Fruit fly (Drosophila melanogaster) whole organism, wandering third instar larva: ENCODE results near the gene Uch-L5.
A peak's percentile ranks its signal among the peaks of the same experiment; 100 is the strongest.

Experiments used
- Abd-B ChIP-seq: fragments of >200 bp; optimal IDR thresholded peaks from 2 replicates; lab custom pipeline; 2017; ENCODE audit warnings: missing biosample characterization, missing genetic modification characterization
- CG32264 ChIP-seq: fragments of 200-800 bp; sonication (Bioruptor generic); optimal IDR thresholded peaks from 2 replicates; lab custom pipeline; 2016; ENCODE audit warnings: missing biosample characterization, missing genetic modification characterization
- CG9705 ChIP-seq: fragments of 200-800 bp; sonication (Bioruptor generic); optimal IDR thresholded peaks from 2 replicates; lab custom pipeline; 2018; ENCODE audit warnings: missing biosample characterization, mild to moderate bottlenecking, missing genetic modification characterization
- CrebA ChIP-seq: fragments of 200-800 bp; sonication (Bioruptor generic); optimal IDR thresholded peaks from 2 replicates; lab custom pipeline; 2016; ENCODE audit warnings: missing biosample characterization, mild to moderate bottlenecking, missing genetic modification characterization, borderline replicate concordance
- Dfd ChIP-seq: fragments of >200 bp; optimal IDR thresholded peaks from 2 replicates; lab custom pipeline; 2017; ENCODE audit warnings: missing biosample characterization, missing genetic modification characterization
- Dif ChIP-seq: fragments of 200-275, 200-300 bp; sonication (Bioruptor generic); optimal IDR thresholded peaks from 2 replicates; lab custom pipeline; 2018; ENCODE audit warnings: missing biosample characterization, missing genetic modification characterization; ENCODE audit not compliant: partially characterized antibody
- GATAd ChIP-seq: sonication (Bioruptor generic); optimal IDR thresholded peaks from 2 replicates; lab custom pipeline; 2016; ENCODE audit warnings: missing biosample characterization, missing genetic modification characterization
- HLH106 ChIP-seq: fragments of 200-800 bp; optimal IDR thresholded peaks from 3 replicates; lab custom pipeline; 2019; ENCODE audit warnings: missing biosample characterization, mild to moderate bottlenecking, missing genetic modification characterization, moderate library complexity
- Hnf4 ChIP-seq: fragments of 200-800 bp; sonication (Bioruptor generic); optimal IDR thresholded peaks from 2 replicates; lab custom pipeline; 2016; ENCODE audit warnings: missing biosample characterization, mild to moderate bottlenecking, missing genetic modification characterization
- Hr78 ChIP-seq: fragments of >200 bp; optimal IDR thresholded peaks from 2 replicates; lab custom pipeline; 2017; ENCODE audit warnings: missing biosample characterization, missing genetic modification characterization
- Hr83 ChIP-seq: fragments of 200-300 bp; sonication (Bioruptor generic); optimal IDR thresholded peaks from 2 replicates; lab custom pipeline; 2016; ENCODE audit warnings: missing biosample characterization, mild to moderate bottlenecking, missing genetic modification characterization, moderate library complexity; ENCODE audit not compliant: poor library complexity, severe bottlenecking
- Jra ChIP-seq: sonication (Bioruptor generic); optimal IDR thresholded peaks from 2 replicates; lab custom pipeline; 2016; ENCODE audit warnings: missing biosample characterization, missing genetic modification characterization
- Mio ChIP-seq: sonication (Bioruptor generic); optimal IDR thresholded peaks from 2 replicates; lab custom pipeline; 2016; ENCODE audit warnings: missing biosample characterization, missing genetic modification characterization
- N ChIP-seq: fragments of >200 bp; optimal IDR thresholded peaks from 2 replicates; lab custom pipeline; 2018; ENCODE audit warnings: missing biosample characterization, missing external identifiers, missing genetic modification characterization
- OdsH ChIP-seq: fragments of 200-800 bp; sonication (Bioruptor generic); optimal IDR thresholded peaks from 2 replicates; lab custom pipeline; 2016; ENCODE audit warnings: missing biosample characterization, mild to moderate bottlenecking, missing genetic modification characterization
- Rel ChIP-seq, 2 experiments: fragments of 200-800 bp; sonication (Bioruptor generic) in 1 of 2; optimal IDR thresholded peaks; 2 replicates in 1 of 2; 3 replicates in 1 of 2; lab custom pipeline; 2016 to 2019; ENCODE audit warnings: mild to moderate bottlenecking in 2 of 2, missing biosample characterization in 2 of 2, missing genetic modification characterization in 2 of 2, moderate library complexity in 1 of 2
- Sp1 ChIP-seq: fragments of 200-800 bp; sonication (Bioruptor generic); optimal IDR thresholded peaks from 3 replicates; lab custom pipeline; 2019; ENCODE audit warnings: missing biosample characterization, mild to moderate bottlenecking, missing genetic modification characterization, moderate library complexity
- br ChIP-seq: fragments of 200-800 bp; sonication (Bioruptor generic); optimal IDR thresholded peaks from 2 replicates; lab custom pipeline; 2016; ENCODE audit warnings: missing biosample characterization, missing genetic modification characterization
- brk ChIP-seq: fragments of 200-800 bp; sonication (Bioruptor generic); optimal IDR thresholded peaks from 2 replicates; lab custom pipeline; 2016; ENCODE audit warnings: missing biosample characterization, mild to moderate bottlenecking, missing genetic modification characterization
- dl ChIP-seq, 2 experiments: fragments of 175-275, 200-275 bp in 1 of 2; fragments of 200-275 bp in 1 of 2; sonication (Bioruptor generic); optimal IDR thresholded peaks; lab custom pipeline; 2018; ENCODE audit warnings: mild to moderate bottlenecking in 2 of 2, missing biosample characterization in 2 of 2, missing genetic modification characterization in 2 of 2, moderate library complexity in 2 of 2; ENCODE audit not compliant: partially characterized antibody in 2 of 2, insufficient read depth in 1 of 2
- dmrt93B ChIP-seq: fragments of 200-800 bp; sonication (Bioruptor generic); optimal IDR thresholded peaks from 2 replicates; lab custom pipeline; 2018; ENCODE audit warnings: missing biosample characterization, mild to moderate bottlenecking, missing genetic modification characterization
- dsf ChIP-seq: sonication (Bioruptor generic); optimal IDR thresholded peaks from 2 replicates; lab custom pipeline; 2016; ENCODE audit warnings: missing biosample characterization, missing genetic modification characterization, borderline replicate concordance
- ey ChIP-seq: fragments of 200-800 bp; sonication (Bioruptor generic); optimal IDR thresholded peaks from 2 replicates; lab custom pipeline; 2016; ENCODE audit warnings: missing biosample characterization, missing genetic modification characterization
- foxo ChIP-seq, 2 experiments: fragments of 200-800 bp; sonication (Bioruptor generic); optimal IDR thresholded peaks; 2 replicates in 1 of 2; 3 replicates in 1 of 2; lab custom pipeline; 2016 to 2017; ENCODE audit warnings: missing biosample characterization in 2 of 2, missing genetic modification characterization in 2 of 2
- fru ChIP-seq: fragments of 200-800 bp; sonication (Bioruptor generic); optimal IDR thresholded peaks from 3 replicates; lab custom pipeline; 2016; ENCODE audit warnings: missing biosample characterization, mild to moderate bottlenecking, missing genetic modification characterization
- h ChIP-seq: fragments of 200-800 bp; sonication (Bioruptor generic); optimal IDR thresholded peaks from 3 replicates; lab custom pipeline; 2016; ENCODE audit warnings: missing biosample characterization, mild to moderate bottlenecking, missing genetic modification characterization
- jim ChIP-seq: fragments of 175-275, 200-325 bp; sonication (Bioruptor generic); optimal IDR thresholded peaks from 2 replicates; lab custom pipeline; 2016; ENCODE audit warnings: missing biosample characterization, mild to moderate bottlenecking, missing genetic modification characterization
- lola ChIP-seq: fragments of >200 bp; optimal IDR thresholded peaks from 2 replicates; lab custom pipeline; 2017; ENCODE audit warnings: missing biosample characterization, missing genetic modification characterization
- pan ChIP-seq: fragments of >200 bp; optimal IDR thresholded peaks from 2 replicates; lab custom pipeline; 2017
- psq ChIP-seq: fragments of 200-800 bp; sonication (Bioruptor generic); optimal IDR thresholded peaks from 3 replicates; lab custom pipeline; 2017; ENCODE audit warnings: missing biosample characterization, mild to moderate bottlenecking, missing genetic modification characterization, moderate library complexity
- rgr ChIP-seq: fragments of 200-800 bp; sonication (Bioruptor generic); optimal IDR thresholded peaks from 3 replicates; lab custom pipeline; 2016; ENCODE audit warnings: missing biosample characterization, mild to moderate bottlenecking, missing genetic modification characterization
- sage ChIP-seq: fragments of 200-800 bp; sonication (Bioruptor generic); optimal IDR thresholded peaks from 2 replicates; lab custom pipeline; 2016; ENCODE audit warnings: missing biosample characterization, mild to moderate bottlenecking, missing genetic modification characterization
- sv ChIP-seq: fragments of 200-800 bp; sonication (Bioruptor generic); optimal IDR thresholded peaks from 3 replicates; lab custom pipeline; 2016; ENCODE audit warnings: missing biosample characterization, missing genetic modification characterization
- tai ChIP-seq: sonication (Bioruptor generic); optimal IDR thresholded peaks from 2 replicates; lab custom pipeline; 2016; ENCODE audit warnings: missing biosample characterization, missing genetic modification characterization
- usp ChIP-seq: fragments of >200 bp; optimal IDR thresholded peaks from 2 replicates; lab custom pipeline; 2017; ENCODE audit warnings: missing biosample characterization, missing genetic modification characterization
- woc ChIP-seq: sonication (Bioruptor generic); optimal IDR thresholded peaks from 2 replicates; lab custom pipeline; 2016; ENCODE audit warnings: missing biosample characterization, mild to moderate bottlenecking, missing genetic modification characterization

Gene Uch-L5

dm6 chr3L:9465652-9466244, 11.0 kb downstream of the Uch-L5 start:
- no peak for TF ChIP-seq Jra (GFP tag; lab: Kevin White, UChicago)
- TF ChIP-seq GATAd = no peak
- TF ChIP-seq ey = no peak
- no peak for TF ChIP-seq woc (GFP tag; lab: Kevin White, UChicago)
- TF ChIP-seq psq (GFP tag; lab: Kevin White, UChicago) = no peak
- no peak for TF ChIP-seq dsf (GFP tag; lab: Kevin White, UChicago)
- TF ChIP-seq jim (GFP tag; lab: Kevin White, UChicago) = no peak
- TF ChIP-seq pan = no peak
- TF ChIP-seq CG9705 (GFP tag; lab: Kevin White, UChicago) = no peak
- TF ChIP-seq foxo (GFP tag; optimal IDR thresholded peaks at IDR 0.05; lab: Kevin White, UChicago) = no peak
- no peak for TF ChIP-seq h (GFP tag; lab: Kevin White, UChicago)
- no peak for TF ChIP-seq tai (GFP tag; lab: Kevin White, UChicago)
- TF ChIP-seq HLH106 (tag; lab: Kevin White, UChicago) = no peak
- TF ChIP-seq Mio (GFP tag; lab: Kevin White, UChicago) = no peak
- no peak for TF ChIP-seq br (GFP tag; lab: Kevin White, UChicago)
- TF ChIP-seq Hr78 = no peak
- no peak for TF ChIP-seq dmrt93B
- no peak for TF ChIP-seq sv (GFP tag; lab: Kevin White, UChicago)

dm6 chr3L:9462794-9463193, 14.0 kb downstream of the Uch-L5 start:
- TF ChIP-seq h (GFP tag; lab: Kevin White, UChicago) (no peak), OdsH (GFP tag; lab: Kevin White, UChicago) (no peak), CrebA (GFP tag; lab: Kevin White, UChicago) (no peak)
- TF ChIP-seq, all 38 proteins: peak for 0

dm6 chr3L:9462247-9462769, 14.5 kb downstream of the Uch-L5 start:
- TF ChIP-seq Abd-B (GFP tag; lab: Kevin White, UChicago) = no peak
- TF ChIP-seq CG32264 = peak; percentile 50
- TF ChIP-seq psq (GFP tag; lab: Kevin White, UChicago) = peak; percentile 61
- TF ChIP-seq dsf (GFP tag; lab: Kevin White, UChicago) = peak; percentile 26
- TF ChIP-seq tai (GFP tag; lab: Kevin White, UChicago) = peak; percentile 61
- peak; percentile 79 for TF ChIP-seq dmrt93B
- peak; percentile 88 for TF ChIP-seq HLH106 (tag; lab: Kevin White, UChicago)
- TF ChIP-seq Sp1 (GFP tag; lab: Kevin White, UChicago) = peak; percentile 94
- TF ChIP-seq Dfd (GFP tag; lab: Kevin White, UChicago) = no peak
- TF ChIP-seq dl (GFP tag; optimal IDR thresholded peaks at IDR 0.05; lab: Kevin White, UChicago; ENCODE audit: insufficient read depth in 1 of 2, partially characterized antibody in 2 of 2) = no peak
- TF ChIP-seq brk = peak; percentile 84
- peak; percentile 0 to 86 for TF ChIP-seq foxo (GFP tag; optimal IDR thresholded peaks at IDR 0.05; lab: Kevin White, UChicago)
- no peak for TF ChIP-seq Hr83 (GFP tag; lab: Kevin White, UChicago)
- peak; percentile 89 for TF ChIP-seq woc (GFP tag; lab: Kevin White, UChicago)
- TF ChIP-seq sage = peak; percentile 82
- TF ChIP-seq h (GFP tag; lab: Kevin White, UChicago) = peak; percentile 89
- no peak for TF ChIP-seq lola (GFP tag; lab: Kevin White, UChicago)
- TF ChIP-seq fru (GFP tag; lab: Kevin White, UChicago) = peak; percentile 89
- TF ChIP-seq jim (GFP tag; lab: Kevin White, UChicago) = no peak
- peak; percentile 62 for TF ChIP-seq Hnf4 (GFP tag; lab: Kevin White, UChicago)
- peak; percentile 83 for TF ChIP-seq br (GFP tag; lab: Kevin White, UChicago)
- TF ChIP-seq rgr (GFP tag; lab: Kevin White, UChicago) = peak; percentile 73
- no peak for TF ChIP-seq Mio (GFP tag; lab: Kevin White, UChicago)
- TF ChIP-seq sv (GFP tag; lab: Kevin White, UChicago) = peak; percentile 70
- TF ChIP-seq usp (GFP tag; lab: Kevin White, UChicago) = no peak
- TF ChIP-seq Rel (GFP tag; optimal IDR thresholded peaks at IDR 0.05; lab: Kevin White, UChicago) = no peak
- TF ChIP-seq Rel (tag; optimal IDR thresholded peaks at IDR 0.05; lab: Kevin White, UChicago) = peak; percentile 61
- no peak for TF ChIP-seq GATAd
- TF ChIP-seq Dif (GFP tag; lab: Kevin White, UChicago) = no peak
- TF ChIP-seq Jra (GFP tag; lab: Kevin White, UChicago) = peak; percentile 24
- no peak for TF ChIP-seq N (GFP tag; lab: Kevin White, UChicago)
- peak; percentile 76 for TF ChIP-seq ey
- TF ChIP-seq CG9705 (GFP tag; lab: Kevin White, UChicago) = peak; percentile 81
- peak; percentile 78 for TF ChIP-seq OdsH (GFP tag; lab: Kevin White, UChicago)
